Worm (Caenorhabditis elegans) whole organism, mixed stage, embryonic: Measurements from ENCODE around the gene K09C4.1.

ENCODE experiments used
- ham-2 ChIP-seq: fragments of 200-800 bp; sonication (Bioruptor generic); optimal IDR thresholded peaks from 2 replicates; lab custom pipeline; 2018; ENCODE audit warnings: mild to moderate bottlenecking, missing genetic modification characterization, missing compliant biosample characterization
- nhr-12 ChIP-seq: fragments of 150-350 bp; optimal IDR thresholded peaks from 2 replicates; lab custom pipeline; 2014; ENCODE audit warnings: missing biosample characterization, missing genetic modification characterization
- pha-4 ChIP-seq: fragments of 150-350 bp; optimal IDR thresholded peaks from 2 replicates; lab custom pipeline; 2018; ENCODE audit warnings: missing biosample characterization, missing genetic modification reagents, missing genetic modification characterization
- sptf-1 ChIP-seq: sonication (generic microtip); optimal IDR thresholded peaks from 2 replicates; lab custom pipeline; 2017; ENCODE audit warnings: mild to moderate bottlenecking, missing genetic modification characterization, moderate library complexity, missing compliant biosample characterization
- tbx-8 ChIP-seq: fragments of 200-800 bp; sonication (Bioruptor generic); optimal IDR thresholded peaks from 2 replicates; lab custom pipeline; 2018; ENCODE audit warnings: mild to moderate bottlenecking, missing genetic modification characterization, moderate library complexity, missing compliant biosample characterization

DNA sequence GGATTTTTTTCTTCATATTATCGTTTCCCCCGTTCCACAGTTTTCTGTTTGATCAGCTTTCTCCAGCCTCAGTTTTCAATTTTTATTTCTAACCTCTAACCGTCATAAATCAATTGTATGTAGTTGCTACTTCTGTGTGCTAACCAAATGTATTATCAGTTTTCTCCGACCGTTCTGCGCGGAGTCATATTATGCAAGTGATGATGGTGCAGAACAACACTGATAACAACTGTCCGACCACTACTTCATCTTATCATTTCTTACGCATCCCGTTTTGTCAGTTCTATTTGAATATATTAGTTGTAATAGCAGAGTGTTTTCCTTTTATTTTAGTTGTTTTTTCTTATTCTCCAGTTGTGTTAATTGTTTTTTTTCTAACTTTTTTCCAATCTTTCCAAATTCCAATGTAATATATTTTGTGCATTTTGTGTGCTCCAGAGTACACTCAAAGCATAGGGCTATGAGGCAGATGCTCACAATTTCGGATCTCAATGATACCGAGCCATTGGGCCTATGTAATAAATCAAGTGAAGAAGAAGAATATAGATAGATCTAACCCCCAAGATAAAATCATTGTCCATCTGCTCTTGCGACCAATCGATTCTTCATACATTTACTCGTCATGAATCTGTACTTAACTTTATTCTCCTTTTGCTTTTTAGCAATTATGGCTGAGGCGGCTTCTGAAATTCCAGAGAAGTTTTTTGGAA is 41.7 kb upstream of the K09C4.1 start, which contains the start of gene lbp-3:
- TF ChIP-seq sptf-1 (tag; lab: Kevin White, UChicago) (no peak), tbx-8 (GFP tag; lab: Kevin White, UChicago) (no peak), nhr-12 (tag; lab: Kevin White, UChicago) (no peak), pha-4 (tag; lab: Kevin White, UChicago) (no peak), ham-2 (GFP tag; lab: Kevin White, UChicago) (no peak)
